Worm (Caenorhabditis elegans) whole organism, young adult: Measurements from ENCODE around the gene F09B9.4.

Experiments
- B0019.2 ChIP-seq: fragments of 200-800 bp; sonication (Bioruptor generic); conservative IDR thresholded peaks from 2 replicates; pipeline ENCODE4 v1.3.6; 2022; ENCODE audit warnings: missing genetic modification reagents, missing genetic modification characterization, missing compliant biosample characterization
- B0336.3 ChIP-seq: fragments of 200-800 bp; sonication (Bioruptor generic); IDR thresholded peaks from 2 replicates; pipeline ENCODE4 v1.3.6; 2022; ENCODE audit warnings: missing genetic modification characterization, missing compliant biosample characterization
- C06A6.2 ChIP-seq: fragments of 200-800 bp; sonication (Bioruptor generic); conservative IDR thresholded peaks from 2 replicates; pipeline ENCODE4 v1.3.6; 2022; ENCODE audit warnings: missing genetic modification characterization, missing compliant biosample characterization
- C17E4.6 ChIP-seq: fragments of 200-800 bp; sonication (Bioruptor generic); IDR thresholded peaks from 2 replicates; pipeline ENCODE4 v1.3.6; 2022; ENCODE audit warnings: missing genetic modification reagents, missing genetic modification characterization, missing compliant biosample characterization
- D2030.7 ChIP-seq: fragments of 200-800 bp; sonication (Bioruptor generic); IDR thresholded peaks from 2 replicates; pipeline ENCODE4 v1.3.6; 2022; ENCODE audit warnings: missing genetic modification reagents, missing genetic modification characterization, missing compliant biosample characterization
- F23B12.7 ChIP-seq: sonication (generic microtip); optimal IDR thresholded peaks from 2 replicates; lab custom pipeline; 2017; ENCODE audit warnings: missing genetic modification characterization, mild to moderate bottlenecking, missing compliant biosample characterization, antibody characterized with exemption, moderate library complexity; ENCODE audit not compliant: insufficient read depth
- F33H1.4 ChIP-seq: fragments of 200-800 bp; sonication (Bioruptor generic); IDR thresholded peaks from 2 replicates; pipeline ENCODE4 v1.3.6; 2022; ENCODE audit warnings: missing genetic modification reagents, missing genetic modification characterization, missing compliant biosample characterization
- F37B4.10 ChIP-seq: fragments of 200-800 bp; sonication (Bioruptor generic); IDR thresholded peaks from 2 replicates; pipeline ENCODE4 v1.3.6; 2022; ENCODE audit warnings: missing genetic modification characterization, missing compliant biosample characterization
- K11D2.4 ChIP-seq: fragments of 200-800 bp; sonication (Bioruptor generic); IDR thresholded peaks from 2 replicates; pipeline ENCODE4 v1.3.6; 2022; ENCODE audit warnings: missing genetic modification reagents, missing genetic modification characterization, missing compliant biosample characterization
- K12H6.12 ChIP-seq: fragments of 200-800 bp; sonication (Bioruptor generic); optimal IDR thresholded peaks from 2 replicates; lab custom pipeline; 2018; ENCODE audit warnings: mild to moderate bottlenecking, missing genetic modification characterization, missing compliant biosample characterization
- T26A5.8 ChIP-seq: sonication (generic microtip); optimal IDR thresholded peaks from 2 replicates; lab custom pipeline; 2016; ENCODE audit warnings: missing genetic modification characterization, missing compliant biosample characterization
- Y53F4B.3 ChIP-seq: fragments of 200-800 bp; sonication (Bioruptor generic); IDR thresholded peaks from 2 replicates; pipeline ENCODE4 v1.3.6; 2022; ENCODE audit warnings: missing genetic modification reagents, missing genetic modification characterization, missing compliant biosample characterization
- Y67H2A.10 ChIP-seq: fragments of 200-800 bp; sonication (Bioruptor generic); conservative IDR thresholded peaks from 2 replicates; pipeline ENCODE4 v1.3.6; 2022; ENCODE audit warnings: missing genetic modification reagents, missing genetic modification characterization, missing compliant biosample characterization
- ZK185.1 ChIP-seq: sonication (generic microtip); optimal IDR thresholded peaks from 2 replicates; lab custom pipeline; 2016; ENCODE audit warnings: mild to moderate bottlenecking, missing genetic modification characterization, missing compliant biosample characterization; ENCODE audit not compliant: poor library complexity, severe bottlenecking
- atf-7 ChIP-seq: sonication (generic microtip); optimal IDR thresholded peaks from 2 replicates; lab custom pipeline; 2017; ENCODE audit warnings: mild to moderate bottlenecking, missing genetic modification characterization, missing compliant biosample characterization
- attf-3 ChIP-seq: fragments of 200-800 bp; sonication (Bioruptor generic); conservative IDR thresholded peaks from 2 replicates; pipeline ENCODE4 v1.3.6; 2022; ENCODE audit warnings: missing genetic modification reagents, missing genetic modification characterization, missing compliant biosample characterization
- ccch-3 ChIP-seq: fragments of 200-800 bp; sonication (Bioruptor generic); optimal IDR thresholded peaks from 2 replicates; lab custom pipeline; 2018; ENCODE audit warnings: mild to moderate bottlenecking, missing genetic modification characterization, missing compliant biosample characterization
- ceh-100 ChIP-seq: fragments of 200-800 bp; sonication (Bioruptor generic); IDR thresholded peaks from 2 replicates; pipeline ENCODE4 v1.3.6; 2022; ENCODE audit warnings: missing genetic modification reagents, missing genetic modification characterization, missing compliant biosample characterization
- ceh-40 ChIP-seq: fragments of 200-800 bp; sonication (Bioruptor generic); IDR thresholded peaks from 2 replicates; pipeline ENCODE4 v1.3.6; 2022; ENCODE audit warnings: missing genetic modification characterization, missing compliant biosample characterization
- ceh-79 ChIP-seq: sonication (generic microtip); optimal IDR thresholded peaks from 2 replicates; lab custom pipeline; 2017; ENCODE audit warnings: mild to moderate bottlenecking, missing genetic modification characterization, missing compliant biosample characterization
- chd-7 ChIP-seq: sonication (generic microtip); optimal IDR thresholded peaks from 2 replicates; lab custom pipeline; 2016; ENCODE audit warnings: mild to moderate bottlenecking, missing genetic modification characterization, moderate library complexity, missing compliant biosample characterization
- dpff-1 ChIP-seq: sonication (generic microtip); optimal IDR thresholded peaks from 2 replicates; lab custom pipeline; 2017; ENCODE audit warnings: mild to moderate bottlenecking, missing genetic modification characterization, missing compliant biosample characterization
- dpl-1 ChIP-seq: fragments of 150-350 bp; optimal IDR thresholded peaks from 2 replicates; lab custom pipeline; 2014; ENCODE audit warnings: missing biosample characterization, missing genetic modification reagents, missing genetic modification characterization
- efl-1 ChIP-seq: fragments of 150-350 bp; optimal IDR thresholded peaks from 2 replicates; lab custom pipeline; 2014; ENCODE audit warnings: missing biosample characterization, missing genetic modification reagents, missing genetic modification characterization
- egl-18 ChIP-seq: fragments of 200-800 bp; sonication (Bioruptor generic); IDR thresholded peaks from 2 replicates; pipeline ENCODE4 v1.3.6; 2022; ENCODE audit warnings: missing genetic modification reagents, missing genetic modification characterization, missing compliant biosample characterization
- egl-44 ChIP-seq: fragments of 200-800 bp; sonication (Bioruptor generic); IDR thresholded peaks from 2 replicates; pipeline ENCODE4 v1.3.6; 2022; ENCODE audit warnings: missing genetic modification reagents, missing genetic modification characterization, missing compliant biosample characterization
- egrh-3 ChIP-seq: fragments of 200-800 bp; sonication (Bioruptor generic); IDR thresholded peaks from 2 replicates; pipeline ENCODE4 v1.3.6; 2022; ENCODE audit warnings: missing genetic modification reagents, missing genetic modification characterization, missing compliant biosample characterization
- ekl-4 ChIP-seq: fragments of 200-800 bp; sonication (Bioruptor generic); IDR thresholded peaks from 2 replicates; pipeline ENCODE4 v1.3.6; 2022; ENCODE audit warnings: missing genetic modification reagents, missing genetic modification characterization, missing compliant biosample characterization
- him-1 ChIP-seq: sonication (generic microtip); optimal IDR thresholded peaks from 2 replicates; lab custom pipeline; 2016; ENCODE audit warnings: missing genotype, missing genetic modification reagents, missing genetic modification characterization, missing compliant biosample characterization
- hrde-1 ChIP-seq: sonication (generic microtip); optimal IDR thresholded peaks from 2 replicates; lab custom pipeline; 2016; ENCODE audit warnings: missing genetic modification characterization, mild to moderate bottlenecking, missing compliant biosample characterization, moderate library complexity, missing genotype, missing genetic modification reagents, borderline replicate concordance
- let-607 ChIP-seq, 2 experiments: fragments of 200-800 bp in 1 of 2; sonication (Bioruptor generic) in 1 of 2; sonication (generic microtip) in 1 of 2; optimal IDR thresholded peaks; 2 replicates each; lab custom pipeline; 2016 to 2018; ENCODE audit warnings: mild to moderate bottlenecking in 2 of 2, missing compliant biosample characterization in 2 of 2, missing genetic modification characterization in 2 of 2, moderate library complexity in 2 of 2, missing genotype in 1 of 2
- lin-26 ChIP-seq: fragments of 200-800 bp; sonication (Bioruptor generic); IDR thresholded peaks from 2 replicates; pipeline ENCODE4 v1.3.6; 2022; ENCODE audit warnings: missing genetic modification reagents, missing genetic modification characterization, missing compliant biosample characterization
- lin-40 ChIP-seq: sonication (generic microtip); optimal IDR thresholded peaks from 2 replicates; lab custom pipeline; 2016; ENCODE audit warnings: missing genetic modification characterization, mild to moderate bottlenecking, missing compliant biosample characterization, missing genotype, missing genetic modification reagents
- lir-1 ChIP-seq: fragments of 200-800 bp; sonication (Bioruptor generic); conservative IDR thresholded peaks from 2 replicates; pipeline ENCODE4 v1.3.6; 2022; ENCODE audit warnings: missing genetic modification reagents, missing genetic modification characterization, missing compliant biosample characterization
- lsy-27 ChIP-seq: sonication (generic microtip); optimal IDR thresholded peaks from 2 replicates; lab custom pipeline; 2017; ENCODE audit warnings: missing genetic modification characterization, mild to moderate bottlenecking, missing compliant biosample characterization, antibody characterized with exemption, missing genotype, borderline replicate concordance; ENCODE audit not compliant: insufficient read depth
- mxl-1 ChIP-seq: sonication (generic microtip); optimal IDR thresholded peaks from 2 replicates; lab custom pipeline; 2016; ENCODE audit warnings: missing genetic modification characterization, missing compliant biosample characterization
- nhr-120 ChIP-seq: fragments of 200-800 bp; sonication (Bioruptor generic); IDR thresholded peaks from 2 replicates; pipeline ENCODE4 v1.3.6; 2022; ENCODE audit warnings: missing genetic modification characterization, missing compliant biosample characterization
- nhr-90 ChIP-seq: sonication (generic microtip); optimal IDR thresholded peaks from 2 replicates; lab custom pipeline; 2016; ENCODE audit warnings: missing genotype, mild to moderate bottlenecking, missing genetic modification characterization, missing compliant biosample characterization
- pbrm-1 ChIP-seq: fragments of 200-800 bp; sonication (Bioruptor generic); IDR thresholded peaks from 2 replicates; pipeline ENCODE4 v1.3.6; 2022; ENCODE audit warnings: missing genetic modification reagents, missing genetic modification characterization, missing compliant biosample characterization
- pha-4 ChIP-seq: fragments of 150-350 bp; sonication (generic microtip); optimal IDR thresholded peaks from 2 replicates; lab custom pipeline; 2014; ENCODE audit warnings: missing biosample characterization, missing genetic modification reagents, missing genetic modification characterization
- rec-8 ChIP-seq, 2 experiments: sonication (generic microtip); optimal IDR thresholded peaks; 2 replicates each; lab custom pipeline; 2016; ENCODE audit warnings: mild to moderate bottlenecking in 2 of 2, missing genetic modification characterization in 2 of 2, missing genetic modification reagents in 2 of 2, missing genotype in 2 of 2, missing biosample characterization in 1 of 2, missing compliant biosample characterization in 1 of 2, moderate library complexity in 1 of 2
- repo-1 ChIP-seq: sonication (generic microtip); optimal IDR thresholded peaks from 2 replicates; lab custom pipeline; 2017; ENCODE audit warnings: mild to moderate bottlenecking, missing genetic modification characterization, missing compliant biosample characterization
- snpc-1.1 ChIP-seq: sonication (generic microtip); optimal IDR thresholded peaks from 2 replicates; lab custom pipeline; 2017; ENCODE audit warnings: missing genetic modification characterization, mild to moderate bottlenecking, missing compliant biosample characterization, antibody characterized with exemption, moderate library complexity, missing genotype, missing genetic modification reagents; ENCODE audit not compliant: insufficient read depth
- somi-1 ChIP-seq: fragments of 200-800 bp; sonication (Bioruptor generic); optimal IDR thresholded peaks from 2 replicates; lab custom pipeline; 2018; ENCODE audit warnings: mild to moderate bottlenecking, missing genetic modification characterization, missing compliant biosample characterization
- sptf-2 ChIP-seq: fragments of 200-800 bp; sonication (Bioruptor generic); optimal IDR thresholded peaks from 2 replicates; lab custom pipeline; 2018; ENCODE audit warnings: mild to moderate bottlenecking, missing genetic modification characterization, missing compliant biosample characterization
- unc-62 ChIP-seq: fragments of 150-350 bp; optimal IDR thresholded peaks from 2 replicates; lab custom pipeline; 2014; ENCODE audit warnings: missing biosample characterization, missing genetic modification reagents, missing genetic modification characterization
- zfh-2 ChIP-seq: fragments of 200-800 bp; sonication (Bioruptor generic); conservative IDR thresholded peaks from 2 replicates; pipeline ENCODE4 v1.3.6; 2022; ENCODE audit warnings: missing genetic modification reagents, missing genetic modification characterization, missing compliant biosample characterization
- ztf-22 ChIP-seq: fragments of 200-800 bp; sonication (Bioruptor generic); optimal IDR thresholded peaks from 2 replicates; lab custom pipeline; 2018; ENCODE audit warnings: mild to moderate bottlenecking, missing genetic modification characterization, moderate library complexity, missing compliant biosample characterization

F09B9.4 gene

ce11 chrX:10146592-10146991 lies 13.8 kb upstream of the F09B9.4 start, which contains the start of gene unc-115 (continued):
- no peak; the same call in 1 of the 2 replicates for TF ChIP-seq C06A6.2
- TF ChIP-seq ccch-3, result no peak
- TF ChIP-seq pha-4 (tag; lab: Kevin White, UChicago), result no peak
- TF ChIP-seq rec-8 (tag; optimal IDR thresholded peaks at IDR 0.05; lab: Kevin White, UChicago), result no peak
- TF ChIP-seq zfh-2 (GFP tag; lab: Robert Waterston, UW), result peak; percentile 99
- TF ChIP-seq lsy-27, result no peak
- peak; percentile 53; the same call in 1 of the 2 replicates for TF ChIP-seq egl-44 (GFP tag; lab: Robert Waterston, UW)
- TF ChIP-seq repo-1 (tag; lab: Kevin White, UChicago), result peak; percentile 55
- no peak for TF ChIP-seq ceh-40 (GFP tag; lab: Robert Waterston, UW)
- no peak for TF ChIP-seq egl-18
- peak; percentile 10 for TF ChIP-seq F23B12.7 (tag; lab: Kevin White, UChicago)
- TF ChIP-seq ekl-4 (GFP tag; lab: Robert Waterston, UW), result peak; percentile 72
- TF ChIP-seq hrde-1, result no peak
- TF ChIP-seq lin-40 (tag; lab: Kevin White, UChicago), result peak; percentile 80
- TF ChIP-seq unc-62, result peak; percentile 48
- no peak for TF ChIP-seq lir-1 (GFP tag; lab: Robert Waterston, UW)
- no peak for TF ChIP-seq F33H1.4 (GFP tag; lab: Robert Waterston, UW)
- peak; percentile 81 for TF ChIP-seq K12H6.12 (tag; lab: Kevin White, UChicago)
- 0 out of 2 replicates have a peak, but pooled peaks have one; percentile 7 for TF ChIP-seq lin-26
- no peak for TF ChIP-seq D2030.7 (GFP tag; lab: Robert Waterston, UW)
- TF ChIP-seq F37B4.10 (GFP tag; lab: Robert Waterston, UW), result no peak
- TF ChIP-seq sptf-2, result no peak
- TF ChIP-seq mxl-1, result no peak
- TF ChIP-seq atf-7, result peak; percentile 49
- TF ChIP-seq ceh-79, result no peak
- no peak for TF ChIP-seq dpff-1
- no peak for TF ChIP-seq efl-1
- no peak for TF ChIP-seq Y53F4B.3 (GFP tag; lab: Robert Waterston, UW)
- TF ChIP-seq pbrm-1, result peak; percentile 69
- TF ChIP-seq ZK185.1 (tag; lab: Kevin White, UChicago), result peak; percentile 59
- no peak for TF ChIP-seq ceh-100 (GFP tag; lab: Robert Waterston, UW)
- TF ChIP-seq chd-7 (tag; lab: Kevin White, UChicago), result peak; percentile 31
- no peak for TF ChIP-seq snpc-1.1 (tag; lab: Kevin White, UChicago)
- peak in 1 of 2 experiments; percentile 25 for TF ChIP-seq let-607 (tag; optimal IDR thresholded peaks at IDR 0.05; lab: Kevin White, UChicago)
- peak; percentile 63; the same call in 1 of the 2 replicates for TF ChIP-seq K11D2.4 (GFP tag; lab: Robert Waterston, UW)
- TF ChIP-seq dpl-1 (GFP tag; lab: Kevin White, UChicago), result no peak
- no peak for TF ChIP-seq T26A5.8
- no peak for TF ChIP-seq ztf-22 (GFP tag; lab: Kevin White, UChicago)
- TF ChIP-seq nhr-120 (GFP tag; lab: Robert Waterston, UW), result no peak
- no peak for TF ChIP-seq him-1 (tag; lab: Kevin White, UChicago)
- TF ChIP-seq B0336.3, result peak; percentile 66
- TF ChIP-seq somi-1, result peak; percentile 60
- no peak for TF ChIP-seq attf-3 (GFP tag; lab: Robert Waterston, UW)
- TF ChIP-seq B0019.2, result no peak
- TF ChIP-seq Y67H2A.10 (GFP tag; lab: Robert Waterston, UW), result no peak
- no peak for TF ChIP-seq C17E4.6 (GFP tag; lab: Robert Waterston, UW)
- TF ChIP-seq egrh-3, result peak; percentile 81
- peak; percentile 6 for TF ChIP-seq nhr-90 (tag; lab: Kevin White, UChicago)
